Worm (Caenorhabditis elegans) whole organism, midembryonic: Measurements from ENCODE around the gene C12D12.1.

Source experiments
- cog-1 ChIP-seq: sonication (generic microtip); optimal IDR thresholded peaks from 2 replicates; lab custom pipeline; 2016; ENCODE audit warnings: missing genetic modification characterization, missing compliant biosample characterization
- flt-1 ChIP-seq: fragments of 200-800 bp; sonication (Bioruptor generic); IDR thresholded peaks from 2 replicates; pipeline ENCODE4 v1.3.6; 2022; ENCODE audit warnings: missing genetic modification characterization, missing compliant biosample characterization
- klf-2 ChIP-seq: fragments of 200-800 bp; sonication (Bioruptor generic); conservative IDR thresholded peaks from 2 replicates; pipeline ENCODE4 v1.3.6; 2022; ENCODE audit warnings: missing genetic modification reagents, missing genetic modification characterization, missing compliant biosample characterization
- med-1 ChIP-seq: sonication (generic microtip); optimal IDR thresholded peaks from 2 replicates; lab custom pipeline; 2017; ENCODE audit warnings: missing genetic modification characterization, mild to moderate bottlenecking, missing compliant biosample characterization, antibody characterized with exemption, missing genetic modification reagents; ENCODE audit not compliant: insufficient read depth
- ref-1 ChIP-seq: fragments of 200-800 bp; sonication (Bioruptor generic); conservative IDR thresholded peaks from 2 replicates; pipeline ENCODE4 v1.3.6; 2022; ENCODE audit warnings: missing genetic modification reagents, missing genetic modification characterization, missing compliant biosample characterization
- tab-1 ChIP-seq: fragments of 200-800 bp; sonication (Bioruptor generic); IDR thresholded peaks from 2 replicates; pipeline ENCODE4 v1.3.6; 2022; ENCODE audit warnings: missing genetic modification characterization, missing compliant biosample characterization
- ztf-29 ChIP-seq: fragments of 200-800 bp; sonication (Bioruptor generic); IDR thresholded peaks from 2 replicates; pipeline ENCODE4 v1.3.6; 2022; ENCODE audit warnings: missing genetic modification reagents, missing genetic modification characterization, missing compliant biosample characterization

DNA sequence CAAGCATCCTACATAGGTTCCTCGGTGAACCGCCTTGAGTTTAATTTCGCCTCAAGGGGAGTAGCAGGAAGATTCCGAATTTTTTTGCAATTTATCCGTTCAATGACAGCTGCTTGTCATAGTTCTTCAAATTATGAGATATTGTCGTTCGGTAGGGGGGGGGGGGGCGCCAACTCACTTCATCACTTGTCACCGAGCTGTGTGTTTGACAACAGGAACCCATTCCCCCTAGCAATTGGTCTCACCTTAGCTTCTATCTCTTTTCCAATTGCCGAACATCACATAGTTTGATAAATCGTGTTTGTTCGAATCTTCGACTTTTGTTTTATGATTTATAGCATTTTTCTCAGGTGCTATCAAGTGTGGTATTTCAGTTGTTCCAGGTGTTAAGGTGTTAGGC is 4.4 kb upstream of the C12D12.1 start:
- TF ChIP-seq tab-1 (GFP tag; lab: Robert Waterston, UW), result no peak
- TF ChIP-seq flt-1 (GFP tag; lab: Robert Waterston, UW), result no peak
- TF ChIP-seq med-1 (GFP tag; lab: Kevin White, UChicago), result no peak
- no peak for TF ChIP-seq cog-1 (tag; lab: Kevin White, UChicago)
- no peak for TF ChIP-seq klf-2
- no peak for TF ChIP-seq ztf-29 (GFP tag; lab: Robert Waterston, UW)
- no peak for TF ChIP-seq ref-1 (GFP tag; lab: Robert Waterston, UW)
